Worm (Caenorhabditis elegans) whole organism, young adult: ENCODE results near the gene scp-1.

Source experiments
- F52B5.7 ChIP-seq: sonication (generic microtip); optimal IDR thresholded peaks from 2 replicates; lab custom pipeline; 2016; ENCODE audit warnings: mild to moderate bottlenecking, missing genetic modification characterization, missing compliant biosample characterization
- Y95B8A.8 ChIP-seq: fragments of 200-800 bp; sonication (Bioruptor generic); IDR thresholded peaks from 2 replicates; pipeline ENCODE4 v1.3.6; 2022; ENCODE audit warnings: missing genetic modification reagents, missing genetic modification characterization, missing compliant biosample characterization
- aptf-2 ChIP-seq: fragments of 200-800 bp; sonication (Bioruptor generic); conservative IDR thresholded peaks from 2 replicates; pipeline ENCODE4 v1.3.6; 2022; ENCODE audit warnings: missing genetic modification reagents, missing genetic modification characterization, missing compliant biosample characterization
- bed-2 ChIP-seq: fragments of 200-800 bp; sonication (Bioruptor generic); IDR thresholded peaks from 2 replicates; pipeline ENCODE4 v1.3.6; 2022; ENCODE audit warnings: missing genetic modification reagents, missing genetic modification characterization, missing compliant biosample characterization
- efl-1 ChIP-seq: fragments of 150-350 bp; optimal IDR thresholded peaks from 2 replicates; lab custom pipeline; 2014; ENCODE audit warnings: missing biosample characterization, missing genetic modification reagents, missing genetic modification characterization
- him-1 ChIP-seq: sonication (generic microtip); optimal IDR thresholded peaks from 2 replicates; lab custom pipeline; 2016; ENCODE audit warnings: missing genotype, missing genetic modification reagents, missing genetic modification characterization, missing compliant biosample characterization
- lin-26 ChIP-seq: fragments of 200-800 bp; sonication (Bioruptor generic); IDR thresholded peaks from 2 replicates; pipeline ENCODE4 v1.3.6; 2022; ENCODE audit warnings: missing genetic modification reagents, missing genetic modification characterization, missing compliant biosample characterization
- pbrm-1 ChIP-seq: fragments of 200-800 bp; sonication (Bioruptor generic); IDR thresholded peaks from 2 replicates; pipeline ENCODE4 v1.3.6; 2022; ENCODE audit warnings: missing genetic modification reagents, missing genetic modification characterization, missing compliant biosample characterization
- rpc-1 ChIP-seq, 2 experiments: fragments of 150-350 bp in 1 of 2; sonication (generic microtip) in 1 of 2; optimal IDR thresholded peaks; 2 replicates each; lab custom pipeline; 2014 to 2018; ENCODE audit warnings: missing biosample characterization in 1 of 2, missing genetic modification characterization in 1 of 2, missing genetic modification reagents in 1 of 2, missing genotype in 1 of 2
- somi-1 ChIP-seq: fragments of 200-800 bp; sonication (Bioruptor generic); optimal IDR thresholded peaks from 2 replicates; lab custom pipeline; 2018; ENCODE audit warnings: mild to moderate bottlenecking, missing genetic modification characterization, missing compliant biosample characterization
- tbx-9 ChIP-seq: sonication (generic microtip); optimal IDR thresholded peaks from 2 replicates; lab custom pipeline; 2016; ENCODE audit warnings: borderline replicate concordance, missing genetic modification characterization, inconsistent platforms, missing compliant biosample characterization
- zim-3 ChIP-seq: sonication (generic microtip); optimal IDR thresholded peaks from 2 replicates; lab custom pipeline; 2017; ENCODE audit warnings: mild to moderate bottlenecking, missing genetic modification characterization, moderate library complexity, missing compliant biosample characterization
- ztf-3 ChIP-seq: fragments of 200-800 bp; sonication (Bioruptor generic); optimal IDR thresholded peaks from 2 replicates; lab custom pipeline; 2018; ENCODE audit warnings: mild to moderate bottlenecking, missing genetic modification characterization, missing compliant biosample characterization

DNA sequence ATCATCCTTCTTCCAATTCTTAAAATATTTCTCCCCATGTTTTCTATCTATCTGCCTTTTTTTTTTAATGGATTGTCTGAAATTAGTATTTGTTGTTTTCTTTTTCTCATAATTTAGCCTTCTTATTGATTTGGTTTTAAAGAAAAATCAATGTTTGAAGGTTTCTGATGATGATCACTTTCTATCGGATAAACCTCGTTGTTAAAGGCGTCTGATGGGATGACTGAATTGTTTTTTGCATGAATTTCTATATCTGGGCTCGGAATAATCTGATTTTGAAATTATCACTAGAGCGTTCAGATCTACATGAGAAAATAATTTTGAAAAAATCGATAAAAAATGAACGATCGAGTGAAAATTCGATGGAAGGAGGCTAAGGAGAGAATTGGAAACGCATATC lies at the start of gene scp-1:
- TF ChIP-seq F52B5.7 (tag; lab: Kevin White, UChicago) (no peak), lin-26 (GFP tag; lab: Robert Waterston, UW) (no peak), aptf-2 (no peak), Y95B8A.8 (GFP tag; lab: Robert Waterston, UW) (no peak), zim-3 (tag; lab: Kevin White, UChicago) (no peak), ztf-3 (GFP tag; lab: Kevin White, UChicago) (no peak), him-1 (tag; lab: Kevin White, UChicago) (no peak), efl-1 (GFP tag; lab: Kevin White, UChicago) (no peak), rpc-1 (optimal IDR thresholded peaks at IDR 0.05; lab: Kevin White, UChicago) (no peak), rpc-1 (tag; optimal IDR thresholded peaks at IDR 0.05; lab: Kevin White, UChicago) (no peak), tbx-9 (tag; lab: Kevin White, UChicago) (no peak), somi-1 (GFP tag; lab: Kevin White, UChicago) (no peak), bed-2 (GFP tag; lab: Robert Waterston, UW) (no peak), pbrm-1 (GFP tag; lab: Robert Waterston, UW) (0 out of 2 replicates have a peak, but pooled peaks have one; percentile 11)
